Worm (Caenorhabditis elegans) whole organism, L4 larva: ENCODE data around the gene mrps-18B.

Source experiments
- ama-1 ChIP-seq: fragments of 150-350 bp; optimal IDR thresholded peaks from 2 replicates; lab custom pipeline; 2014; ENCODE audit warnings: inconsistent platforms, mixed read lengths
- ceh-28 ChIP-seq: fragments of 150-350 bp; optimal IDR thresholded peaks from 2 replicates; lab custom pipeline; 2014; ENCODE audit warnings: missing biosample characterization, missing genetic modification reagents, missing genetic modification characterization
- hif-1 ChIP-seq, 2 experiments: sonication (generic microtip); optimal IDR thresholded peaks; 2 replicates each; lab custom pipeline; 2016 to 2017; ENCODE audit warnings: missing compliant biosample characterization in 2 of 2, missing genetic modification characterization in 2 of 2, missing genetic modification reagents in 2 of 2, missing genotype in 2 of 2, mild to moderate bottlenecking in 1 of 2
- nhr-11 ChIP-seq: fragments of 150-350 bp; optimal IDR thresholded peaks from 2 replicates; lab custom pipeline; 2014; ENCODE audit warnings: missing biosample characterization, missing genetic modification characterization
- nhr-25 ChIP-seq: sonication (generic microtip); optimal IDR thresholded peaks from 2 replicates; lab custom pipeline; 2017; ENCODE audit warnings: missing genetic modification characterization, mild to moderate bottlenecking, missing compliant biosample characterization, antibody characterized with exemption, moderate library complexity, borderline replicate concordance; ENCODE audit not compliant: insufficient read depth
- nhr-28 ChIP-seq: fragments of 150-350 bp; optimal IDR thresholded peaks from 2 replicates; lab custom pipeline; 2014; ENCODE audit warnings: missing biosample characterization, missing genetic modification characterization
- unc-130 ChIP-seq: sonication (generic microtip); optimal IDR thresholded peaks from 2 replicates; lab custom pipeline; 2016; ENCODE audit warnings: missing genetic modification reagents, missing genetic modification characterization, missing compliant biosample characterization
- zag-1 ChIP-seq: fragments of 150-350 bp; optimal IDR thresholded peaks from 2 replicates; lab custom pipeline; 2014; ENCODE audit warnings: missing biosample characterization, missing genetic modification characterization

- TF ChIP-seq nhr-25 (no peak), unc-130 (GFP tag; lab: Kevin White, UChicago) (no peak), zag-1 (tag; lab: Kevin White, UChicago) (no peak), hif-1 (tag; optimal IDR thresholded peaks at IDR 0.05; lab: Kevin White, UChicago) (no peak), nhr-11 (no peak), ceh-28 (tag; lab: Kevin White, UChicago) (no peak), nhr-28 (no peak), ama-1 (lab: Kevin White, UChicago) (no peak)
Observed at ce11 chrII:8554568-8554967, 29.1 kb downstream of the mrps-18B start.
